1 fruit fly cellular context compared by ENCODE assay signal in genomic region chr3R:16448378-16449134, dm6.
TF ChIP-seq lines count a peak whose summit lies in the region.

No protein-coding gene starts in this region.

TF ChIP-seq in whole organism, embryonic, 481 proteins besides CTCF, POLR2A, EP300 and RAD21 (continued from another document):
- TF ChIP-seq Doc2 (GFP tag; IDR thresholded peaks at IDR 0.05; lab: Robert Waterston, UW) (no peak), HLH54F (GFP tag; optimal IDR thresholded peaks at IDR 0.05; lab: Kevin White, UChicago) (peak; percentile 23), shn (GFP tag; optimal IDR thresholded peaks at IDR 0.05; lab: Kevin White, UChicago) (peak; percentile 7), CG8944 (GFP tag; optimal IDR thresholded peaks at IDR 0.05; lab: Kevin White, UChicago) (no peak), CG33213 (GFP tag; optimal IDR thresholded peaks at IDR 0.05; lab: Kevin White, UChicago) (peak; percentile 38), CG31441 (GFP tag; IDR thresholded peaks at IDR 0.05; lab: Robert Waterston, UW) (peak; percentile 82), Mrtf (GFP tag; IDR thresholded peaks at IDR 0.05; lab: Robert Waterston, UW) (peak; percentile 68; the same call in 2 of the 3 replicates), CG12155 (GFP tag; optimal IDR thresholded peaks at IDR 0.05; lab: Kevin White, UChicago) (peak; percentile 51), CG5953 (GFP tag; IDR thresholded peaks at IDR 0.05; lab: Robert Waterston, UW) (peak; percentile 70), CG10654 (GFP tag; optimal IDR thresholded peaks at IDR 0.05; lab: Kevin White, UChicago) (peak; percentile 60), dpn (GFP tag; optimal IDR thresholded peaks at IDR 0.05; lab: Kevin White, UChicago) (peak in 1 of 2 experiments; percentile 71), Gsc (GFP tag; IDR thresholded peaks at IDR 0.05; lab: Robert Waterston, UW) (peak; percentile 73)
